Fruit fly (Drosophila melanogaster): ENCODE data around the gene msl-1.

dm6 chr2L:18656691-18657237, 31.8 kb downstream of the msl-1 start:
- no peak for TF ChIP-seq EcR (GFP tag; optimal IDR thresholded peaks at IDR 0.05)
- no peak for TF ChIP-seq usp (GFP tag; optimal IDR thresholded peaks at IDR 0.05)
- no peak for TF ChIP-seq Dll (optimal IDR thresholded peaks at IDR 0.05)
- no peak for TF ChIP-seq psq (optimal IDR thresholded peaks at IDR 0.05)
